Worm (Caenorhabditis elegans) whole organism, L4 larva: ENCODE data around the gene bgnt-1.1.

Experiments used
- F37D6.2 ChIP-seq: sonication (generic microtip); optimal IDR thresholded peaks from 2 replicates; lab custom pipeline; 2016; ENCODE audit warnings: mild to moderate bottlenecking, missing genetic modification characterization, missing compliant biosample characterization
- F49E8.2 ChIP-seq: sonication (generic microtip); optimal IDR thresholded peaks from 2 replicates; lab custom pipeline; 2016; ENCODE audit warnings: missing compliant biosample characterization, mild to moderate bottlenecking, missing genetic modification characterization, borderline replicate concordance
- R02D3.7 ChIP-seq: fragments of 150-350 bp; sonication (generic microtip); optimal IDR thresholded peaks from 3 replicates; lab custom pipeline; 2014; ENCODE audit warnings: missing biosample characterization, missing genetic modification characterization
- ZK546.5 ChIP-seq, 2 experiments: sonication (generic microtip); optimal IDR thresholded peaks; 2 replicates each; lab custom pipeline; 2017; ENCODE audit warnings: missing biosample characterization in 2 of 2, missing genetic modification characterization in 2 of 2
- aha-1 ChIP-seq: fragments of 150-350 bp; peaks from one replicate; lab custom pipeline; 2014; ENCODE audit warnings: missing biosample characterization, missing genetic modification characterization
- ama-1 ChIP-seq: fragments of 150-350 bp; optimal IDR thresholded peaks from 2 replicates; lab custom pipeline; 2014; ENCODE audit warnings: inconsistent platforms, mixed read lengths
- attf-4 ChIP-seq: sonication (generic microtip); optimal IDR thresholded peaks from 3 replicates; lab custom pipeline; 2017; ENCODE audit warnings: missing biosample characterization, missing genetic modification characterization
- ceh-20 ChIP-seq: fragments of 200-800 bp; sonication (Bioruptor generic); IDR thresholded peaks from 2 replicates; pipeline ENCODE4 v1.3.6; 2022; ENCODE audit warnings: missing genetic modification reagents, missing genetic modification characterization, missing compliant biosample characterization
- ceh-28 ChIP-seq: fragments of 150-350 bp; optimal IDR thresholded peaks from 2 replicates; lab custom pipeline; 2014; ENCODE audit warnings: missing biosample characterization, missing genetic modification reagents, missing genetic modification characterization
- ceh-82 ChIP-seq: sonication (generic microtip); optimal IDR thresholded peaks from 2 replicates; lab custom pipeline; 2017; ENCODE audit warnings: missing biosample characterization, missing genetic modification characterization
- ces-1 ChIP-seq: fragments of 150-350 bp; sonication (generic microtip); optimal IDR thresholded peaks from 4 replicates; lab custom pipeline; 2014; ENCODE audit warnings: missing biosample characterization, missing genetic modification reagents, missing genetic modification characterization
- cey-2 ChIP-seq: sonication (generic microtip); optimal IDR thresholded peaks from 3 replicates; lab custom pipeline; 2017; ENCODE audit warnings: missing genetic modification characterization, mild to moderate bottlenecking, missing compliant biosample characterization, antibody characterized with exemption, borderline replicate concordance; ENCODE audit not compliant: insufficient read depth
- ctbp-1 ChIP-seq: fragments of 200-800 bp; sonication (Bioruptor generic); IDR thresholded peaks from 2 replicates; pipeline ENCODE4 v1.3.6; 2022; ENCODE audit warnings: missing genetic modification reagents, missing genetic modification characterization, missing compliant biosample characterization
- daf-16 ChIP-seq, 3 experiments: sonication (generic microtip); optimal IDR thresholded peaks; 2 replicates each; lab custom pipeline; 2016 to 2017; ENCODE audit warnings: missing genetic modification characterization in 3 of 3, missing genetic modification reagents in 3 of 3, mild to moderate bottlenecking in 2 of 3, missing compliant biosample characterization in 2 of 3, missing biosample characterization in 1 of 3, moderate library complexity in 1 of 3
- dmd-6 ChIP-seq: fragments of 200-800 bp; sonication (Bioruptor generic); IDR thresholded peaks from 2 replicates; pipeline ENCODE4 v1.3.6; 2022; ENCODE audit warnings: missing genetic modification reagents, missing genetic modification characterization, missing compliant biosample characterization
- dmd-8 ChIP-seq: fragments of 200-800 bp; sonication (Bioruptor generic); IDR thresholded peaks from 2 replicates; pipeline ENCODE4 v1.3.6; 2022; ENCODE audit warnings: missing genetic modification characterization, missing compliant biosample characterization
- dmd-9 ChIP-seq: fragments of 200-800 bp; sonication (Bioruptor generic); IDR thresholded peaks from 2 replicates; pipeline ENCODE4 v1.3.6; 2022; ENCODE audit warnings: missing genetic modification reagents, missing genetic modification characterization, missing compliant biosample characterization
- dpl-1 ChIP-seq: fragments of 150-350 bp; optimal IDR thresholded peaks from 2 replicates; lab custom pipeline; 2014; ENCODE audit warnings: missing biosample characterization, missing genetic modification reagents, missing genetic modification characterization
- egl-27 ChIP-seq: sonication (generic microtip); optimal IDR thresholded peaks from 3 replicates; lab custom pipeline; 2017; ENCODE audit warnings: missing biosample characterization, missing genetic modification reagents, missing genetic modification characterization
- hlh-11 ChIP-seq: fragments of 200-800 bp; sonication (Bioruptor generic); optimal IDR thresholded peaks from 2 replicates; lab custom pipeline; 2018; ENCODE audit warnings: mild to moderate bottlenecking, missing genetic modification characterization, missing compliant biosample characterization
- hlh-30 ChIP-seq: sonication (generic microtip); optimal IDR thresholded peaks from 2 replicates; lab custom pipeline; 2017; ENCODE audit warnings: antibody characterized with exemption, mild to moderate bottlenecking, missing genetic modification characterization, missing compliant biosample characterization; ENCODE audit not compliant: insufficient read depth
- lin-1 ChIP-seq: fragments of 200-800 bp; sonication (Bioruptor generic); IDR thresholded peaks from 2 replicates; pipeline ENCODE4 v1.3.6; 2022; ENCODE audit warnings: missing genetic modification reagents, missing genetic modification characterization, missing compliant biosample characterization
- lin-29 ChIP-seq: fragments of 200-800 bp; sonication (Bioruptor generic); IDR thresholded peaks from 2 replicates; pipeline ENCODE4 v1.3.6; 2022; ENCODE audit warnings: missing genetic modification reagents, missing genetic modification characterization, missing compliant biosample characterization
- lin-38 ChIP-seq: fragments of 200-800 bp; sonication (Bioruptor generic); IDR thresholded peaks from 2 replicates; pipeline ENCODE4 v1.3.6; 2022; ENCODE audit warnings: missing genetic modification reagents, missing genetic modification characterization, missing compliant biosample characterization
- lin-39 ChIP-seq: fragments of 150-350 bp; optimal IDR thresholded peaks from 2 replicates; lab custom pipeline; 2014; ENCODE audit warnings: missing biosample characterization, missing genetic modification reagents, missing genetic modification characterization
- mes-2 ChIP-seq: sonication (generic microtip); optimal IDR thresholded peaks from 2 replicates; lab custom pipeline; 2016; ENCODE audit warnings: missing genotype, mild to moderate bottlenecking, missing genetic modification characterization, missing compliant biosample characterization; ENCODE audit not compliant: poor library complexity, severe bottlenecking
- mxl-2 ChIP-seq: fragments of 200-800 bp; sonication (Bioruptor generic); conservative IDR thresholded peaks from 2 replicates; pipeline ENCODE4 v1.3.6; 2022; ENCODE audit warnings: missing genetic modification reagents, missing genetic modification characterization, missing compliant biosample characterization
- nhr-102 ChIP-seq: sonication (generic microtip); optimal IDR thresholded peaks from 2 replicates; lab custom pipeline; 2016; ENCODE audit warnings: mild to moderate bottlenecking, missing genetic modification characterization, moderate library complexity, missing compliant biosample characterization
- nhr-11 ChIP-seq: fragments of 150-350 bp; optimal IDR thresholded peaks from 2 replicates; lab custom pipeline; 2014; ENCODE audit warnings: missing biosample characterization, missing genetic modification characterization
- nhr-28 ChIP-seq: fragments of 150-350 bp; optimal IDR thresholded peaks from 2 replicates; lab custom pipeline; 2014; ENCODE audit warnings: missing biosample characterization, missing genetic modification characterization
- nhr-42 ChIP-seq: fragments of 200-800 bp; sonication (Bioruptor generic); IDR thresholded peaks from 2 replicates; pipeline ENCODE4 v1.3.6; 2022; ENCODE audit warnings: missing genetic modification characterization, missing compliant biosample characterization
- nhr-6 ChIP-seq: fragments of 150-350 bp; optimal IDR thresholded peaks from 2 replicates; lab custom pipeline; 2014; ENCODE audit warnings: missing biosample characterization, missing genetic modification characterization
- pha-4 ChIP-seq, 2 experiments: fragments of 150-350 bp in 1 of 2; fragments of 200-800 bp in 1 of 2; sonication (Bioruptor generic) in 1 of 2; IDR thresholded peaks in 1 of 2; optimal IDR thresholded peaks in 1 of 2; 2 replicates each; pipeline versions ENCODE4 v1.3.6 to Lab custom; 2014 to 2022; ENCODE audit warnings: missing genetic modification characterization in 2 of 2, missing genetic modification reagents in 2 of 2, missing biosample characterization in 1 of 2, missing compliant biosample characterization in 1 of 2
- php-3 ChIP-seq: fragments of 200-800 bp; sonication (Bioruptor generic); IDR thresholded peaks from 2 replicates; pipeline ENCODE4 v1.3.6; 2022; ENCODE audit warnings: missing genetic modification reagents, missing genetic modification characterization, missing compliant biosample characterization
- pqm-1 ChIP-seq: sonication (generic microtip); optimal IDR thresholded peaks from 2 replicates; lab custom pipeline; 2017; ENCODE audit warnings: missing biosample characterization, missing genetic modification characterization
- saeg-2 ChIP-seq: fragments of 200-800 bp; sonication (Bioruptor generic); IDR thresholded peaks from 2 replicates; pipeline ENCODE4 v1.3.6; 2022; ENCODE audit warnings: missing genetic modification reagents, missing genetic modification characterization, missing compliant biosample characterization
- set-16 ChIP-seq: fragments of 200-800 bp; sonication (Bioruptor generic); IDR thresholded peaks from 2 replicates; pipeline ENCODE4 v1.3.6; 2022; ENCODE audit warnings: missing genetic modification reagents, missing genetic modification characterization, missing compliant biosample characterization
- snpc-4 ChIP-seq: fragments of 150-350 bp; optimal IDR thresholded peaks from 2 replicates; lab custom pipeline; 2014; ENCODE audit warnings: missing biosample characterization, missing genetic modification characterization
- tra-1 ChIP-seq: fragments of 200-800 bp; sonication (Bioruptor generic); IDR thresholded peaks from 2 replicates; pipeline ENCODE4 v1.3.6; 2022; ENCODE audit warnings: missing genetic modification reagents, missing genetic modification characterization, missing compliant biosample characterization
- unc-62 ChIP-seq, 3 experiments: fragments of 150-350 bp in 1 of 3; sonication (generic microtip); optimal IDR thresholded peaks in 2 of 3; peaks in 1 of 3; 1 replicate in 1 of 3; 2 replicates in 2 of 3; lab custom pipeline; 2014 to 2017; ENCODE audit warnings: missing biosample characterization in 3 of 3, missing genetic modification characterization in 3 of 3, missing genetic modification reagents in 3 of 3, missing genotype in 1 of 3
- zip-11 ChIP-seq: fragments of 200-800 bp; sonication (Bioruptor generic); IDR thresholded peaks from 2 replicates; pipeline ENCODE4 v1.3.6; 2022; ENCODE audit warnings: missing genetic modification characterization, missing compliant biosample characterization
- ztf-11 ChIP-seq: fragments of 150-350 bp; optimal IDR thresholded peaks from 2 replicates; lab custom pipeline; 2014; ENCODE audit warnings: missing biosample characterization, missing genetic modification characterization

bgnt-1.1 gene

ce11 chrIV:10453001-10453400 lies 19.6 kb upstream of the bgnt-1.1 start, which contains the start of gene F01D4.8:
Gene F01D4.8 (minus strand): TSS chrIV:10453101.
- TF ChIP-seq mes-2 (tag; lab: Kevin White, UChicago) (no peak), pha-4 (GFP tag; IDR thresholded peaks at IDR 0.05; lab: Robert Waterston, UW) (no peak), pha-4 (tag; optimal IDR thresholded peaks at IDR 0.05; lab: Kevin White, UChicago) (no peak), lin-1 (GFP tag; lab: Robert Waterston, UW) (no peak), lin-39 (tag; lab: Kevin White, UChicago) (no peak)

- TF ChIP-seq mes-2 (tag; lab: Kevin White, UChicago) (no peak), dpl-1 (no peak), ceh-82 (no peak), ceh-28 (no peak), F49E8.2 (no peak), R02D3.7 (tag; lab: Kevin White, UChicago) (no peak)
Observed at ce11 chrIV:10457137-10457536, 15.4 kb upstream of the bgnt-1.1 start, which contains the start of gene srb-17. Gene srb-17 (minus strand): TSS chrIV:10457237.

- no peak for TF ChIP-seq ctbp-1
- TF ChIP-seq egl-27 (tag; lab: Kevin White, UChicago): no peak
- no peak for TF ChIP-seq ztf-11 (tag; lab: Kevin White, UChicago)
- no peak for TF ChIP-seq nhr-11 (tag; lab: Kevin White, UChicago)
- no peak for TF ChIP-seq pqm-1
Observed at ce11 chrIV:10461767-10462166, 10.8 kb upstream of the bgnt-1.1 start, which contains the start of gene mec-3. Gene mec-3 (minus strand): TSS chrIV:10461867.

- no peak for TF ChIP-seq daf-16 (GFP tag; optimal IDR thresholded peaks at IDR 0.05; lab: Kevin White, UChicago)
- TF ChIP-seq daf-16 (tag; optimal IDR thresholded peaks at IDR 0.05; lab: Kevin White, UChicago): peak; percentile 69
- no peak for TF ChIP-seq dmd-8 (GFP tag; lab: Robert Waterston, UW)
- TF ChIP-seq aha-1 (tag; lab: Kevin White, UChicago): peak; percentile 44
- peak; percentile 82 for TF ChIP-seq dmd-6
- TF ChIP-seq attf-4 (tag; lab: Kevin White, UChicago): no peak
- no peak for TF ChIP-seq set-16 (GFP tag; lab: Robert Waterston, UW)
- no peak for TF ChIP-seq snpc-4
- no peak for TF ChIP-seq lin-29 (GFP tag; lab: Robert Waterston, UW)
- TF ChIP-seq nhr-28 (tag; lab: Kevin White, UChicago): peak; percentile 3
- TF ChIP-seq ceh-82: no peak
- no peak for TF ChIP-seq F37D6.2 (tag; lab: Kevin White, UChicago)
Observed at ce11 chrIV:10462608-10463007, 10.0 kb upstream of the bgnt-1.1 start.

ce11 chrIV:10463127-10463526 lies 9.5 kb upstream of the bgnt-1.1 start:
- TF ChIP-seq attf-4 (tag; lab: Kevin White, UChicago) (no peak), ces-1 (GFP tag; lab: Kevin White, UChicago) (no peak), php-3 (GFP tag; lab: Robert Waterston, UW) (peak; percentile 96), hlh-11 (tag; lab: Kevin White, UChicago) (peak; percentile 91), hlh-30 (peak; percentile 55), pqm-1 (peak; percentile 84), ceh-20 (GFP tag; lab: Robert Waterston, UW) (peak; percentile 76), tra-1 (GFP tag; lab: Robert Waterston, UW) (peak; percentile 87), lin-38 (GFP tag; lab: Robert Waterston, UW) (no peak), saeg-2 (GFP tag; lab: Robert Waterston, UW) (peak; percentile 77; the same call in 1 of the 2 replicates), zip-11 (GFP tag; lab: Robert Waterston, UW) (no peak), dmd-9 (no peak), ama-1 (no peak), nhr-102 (tag; lab: Kevin White, UChicago) (peak; percentile 71), cey-2 (tag; lab: Kevin White, UChicago) (no peak), ctbp-1 (no peak), unc-62 (GFP tag; optimal IDR thresholded peaks at IDR 0.05 in 1 of 2; lab: Kevin White, UChicago) (peak in 1 of 2 experiments; percentile 81), unc-62 (tag; optimal IDR thresholded peaks at IDR 0.05; lab: Kevin White, UChicago) (no peak), daf-16 (GFP tag; optimal IDR thresholded peaks at IDR 0.05; lab: Kevin White, UChicago) (peak in 1 of 2 experiments; percentile 71), daf-16 (tag; optimal IDR thresholded peaks at IDR 0.05; lab: Kevin White, UChicago) (peak; percentile 82), lin-1 (GFP tag; lab: Robert Waterston, UW) (peak; percentile 84), ZK546.5 (tag; optimal IDR thresholded peaks at IDR 0.05; lab: Kevin White, UChicago) (no peak), mxl-2 (peak; percentile 89), nhr-6 (tag; lab: Kevin White, UChicago) (no peak), mes-2 (tag; lab: Kevin White, UChicago) (no peak), nhr-42 (GFP tag; lab: Robert Waterston, UW) (0 out of 2 replicates have a peak, but pooled peaks have one; percentile 29)
